Worm (Caenorhabditis elegans) whole organism, L1 larva: ENCODE results near the gene piki-1.

Experiments
- C04F5.9 ChIP-seq: sonication (generic microtip); optimal IDR thresholded peaks from 2 replicates; lab custom pipeline; 2016; ENCODE audit warnings: missing genetic modification characterization, missing compliant biosample characterization
- C34B4.2 ChIP-seq: sonication (generic microtip); optimal IDR thresholded peaks from 2 replicates; lab custom pipeline; 2017; ENCODE audit warnings: mild to moderate bottlenecking, missing genetic modification characterization, missing compliant biosample characterization
- F16B12.6 ChIP-seq: fragments of 150-350 bp; optimal IDR thresholded peaks from 2 replicates; lab custom pipeline; 2014; ENCODE audit warnings: missing biosample characterization, missing genetic modification characterization
- Y116A8C.19 ChIP-seq: sonication (generic microtip); optimal IDR thresholded peaks from 2 replicates; lab custom pipeline; 2016; ENCODE audit warnings: missing compliant biosample characterization, missing genetic modification characterization, borderline replicate concordance
- alr-1 ChIP-seq: fragments of 200-800 bp; sonication (Bioruptor generic); optimal IDR thresholded peaks from 2 replicates; lab custom pipeline; 2018; ENCODE audit warnings: borderline replicate concordance, mild to moderate bottlenecking, missing genetic modification characterization, missing compliant biosample characterization
- aly-2 ChIP-seq: fragments of 150-350 bp; optimal IDR thresholded peaks from 2 replicates; lab custom pipeline; 2014; ENCODE audit warnings: missing biosample characterization, missing genetic modification characterization
- ceh-63 ChIP-seq: fragments of 200-800 bp; sonication (Bioruptor generic); optimal IDR thresholded peaks from 2 replicates; lab custom pipeline; 2018; ENCODE audit warnings: mild to moderate bottlenecking, missing genetic modification characterization, missing compliant biosample characterization
- dpl-1 ChIP-seq, 3 experiments: fragments of 150-350 bp in 2 of 3; sonication (generic microtip) in 1 of 3; optimal IDR thresholded peaks; 2 replicates each; lab custom pipeline; 2014 to 2017; ENCODE audit warnings: missing biosample characterization in 3 of 3, missing genetic modification characterization in 3 of 3, missing genetic modification reagents in 3 of 3
- dsc-1 ChIP-seq: sonication (generic microtip); optimal IDR thresholded peaks from 2 replicates; lab custom pipeline; 2016; ENCODE audit warnings: mild to moderate bottlenecking, missing genetic modification characterization, missing compliant biosample characterization
- efl-1 ChIP-seq, 4 experiments: fragments of 150-350 bp; optimal IDR thresholded peaks in 3 of 4; peaks in 1 of 4; 1 replicate in 1 of 4; 2 replicates in 3 of 4; lab custom pipeline; 2014; ENCODE audit warnings: missing biosample characterization in 2 of 4, missing genetic modification characterization in 2 of 4, missing genetic modification reagents in 2 of 4
- efl-3 ChIP-seq: fragments of 200-800 bp; sonication (Bioruptor generic); optimal IDR thresholded peaks from 2 replicates; lab custom pipeline; 2018; ENCODE audit warnings: mild to moderate bottlenecking, missing genetic modification characterization, missing compliant biosample characterization
- egl-27 ChIP-seq, 2 experiments: fragments of 150-350 bp in 1 of 2; sonication (generic microtip); optimal IDR thresholded peaks; 3 replicates each; lab custom pipeline; 2017 to 2018; ENCODE audit warnings: missing biosample characterization in 2 of 2, missing genetic modification characterization in 2 of 2, missing genetic modification reagents in 2 of 2
- elt-3 ChIP-seq, 6 experiments: fragments of 150-350 bp in 1 of 6; sonication (generic microtip); optimal IDR thresholded peaks; 2 replicates each; lab custom pipeline; 2017 to 2018; ENCODE audit warnings: missing biosample characterization in 6 of 6, missing genetic modification characterization in 6 of 6, inconsistent platforms in 1 of 6
- fkh-10 ChIP-seq: sonication (generic microtip); optimal IDR thresholded peaks from 2 replicates; lab custom pipeline; 2017; ENCODE audit warnings: missing biosample characterization, missing genetic modification reagents, missing genetic modification characterization
- grh-1 ChIP-seq: fragments of 200-800 bp; sonication (Bioruptor generic); IDR thresholded peaks from 2 replicates; pipeline ENCODE4 v1.3.6; 2022; ENCODE audit warnings: missing genetic modification reagents, missing genetic modification characterization, missing compliant biosample characterization
- hlh-17 ChIP-seq: fragments of 200-800 bp; sonication (Bioruptor generic); optimal IDR thresholded peaks from 2 replicates; lab custom pipeline; 2018; ENCODE audit warnings: missing genetic modification characterization, mild to moderate bottlenecking, missing compliant biosample characterization, moderate library complexity, borderline replicate concordance
- hlh-4 ChIP-seq: sonication (generic microtip); optimal IDR thresholded peaks from 2 replicates; lab custom pipeline; 2016; ENCODE audit warnings: mild to moderate bottlenecking, missing genetic modification characterization, missing compliant biosample characterization
- isw-1 ChIP-seq: fragments of 200-800 bp; sonication (Bioruptor generic); IDR thresholded peaks from 2 replicates; pipeline ENCODE4 v1.3.6; 2022; ENCODE audit warnings: missing genetic modification characterization, missing compliant biosample characterization
- jun-1 ChIP-seq: fragments of 150-350 bp; optimal IDR thresholded peaks from 2 replicates; lab custom pipeline; 2014; ENCODE audit warnings: missing biosample characterization, missing genetic modification reagents, missing genetic modification characterization
- lin-14 ChIP-seq: fragments of 200-800 bp; sonication (Bioruptor generic); optimal IDR thresholded peaks from 2 replicates; lab custom pipeline; 2018; ENCODE audit warnings: mild to moderate bottlenecking, missing genetic modification characterization, moderate library complexity, missing compliant biosample characterization
- lin-15B ChIP-seq: fragments of 150-350 bp; sonication (generic microtip); optimal IDR thresholded peaks from 3 replicates; lab custom pipeline; 2014; ENCODE audit warnings: missing biosample characterization, missing genetic modification characterization
- mep-1 ChIP-seq: fragments of 150-350 bp; optimal IDR thresholded peaks from 2 replicates; lab custom pipeline; 2014; ENCODE audit warnings: missing biosample characterization, missing genetic modification characterization
- nhr-11 ChIP-seq: fragments of 150-350 bp; optimal IDR thresholded peaks from 2 replicates; lab custom pipeline; 2014; ENCODE audit warnings: missing biosample characterization, missing genetic modification characterization
- nhr-28 ChIP-seq: fragments of 150-350 bp; optimal IDR thresholded peaks from 2 replicates; lab custom pipeline; 2014; ENCODE audit warnings: missing biosample characterization, missing genetic modification characterization
- nhr-47 ChIP-seq: sonication (generic microtip); optimal IDR thresholded peaks from 2 replicates; lab custom pipeline; 2016; ENCODE audit warnings: mild to moderate bottlenecking, missing genetic modification characterization, moderate library complexity, missing compliant biosample characterization
- nhr-71 ChIP-seq: sonication (generic microtip); optimal IDR thresholded peaks from 2 replicates; lab custom pipeline; 2016; ENCODE audit warnings: mild to moderate bottlenecking, missing genetic modification characterization, moderate library complexity, missing compliant biosample characterization
- nhr-85 ChIP-seq: sonication (generic microtip); peaks from one replicate; lab custom pipeline; 2016; ENCODE audit warnings: missing genetic modification characterization, inconsistent platforms, missing compliant biosample characterization
- nhr-90 ChIP-seq: sonication (generic microtip); optimal IDR thresholded peaks from 2 replicates; lab custom pipeline; 2016; ENCODE audit warnings: mild to moderate bottlenecking, missing genetic modification characterization, missing compliant biosample characterization; ENCODE audit not compliant: poor library complexity
- pag-3 ChIP-seq: sonication (generic microtip); optimal IDR thresholded peaks from 2 replicates; lab custom pipeline; 2017; ENCODE audit warnings: missing genetic modification characterization, mild to moderate bottlenecking, missing compliant biosample characterization, antibody characterized with exemption, borderline replicate concordance; ENCODE audit not compliant: insufficient read depth
- pqm-1 ChIP-seq: sonication (generic microtip); optimal IDR thresholded peaks from 3 replicates; lab custom pipeline; 2017; ENCODE audit warnings: missing biosample characterization, missing genetic modification characterization
- skn-1 ChIP-seq: fragments of 150-350 bp; optimal IDR thresholded peaks from 2 replicates; lab custom pipeline; 2014; ENCODE audit warnings: missing biosample characterization, missing genetic modification characterization
- snpc-4 ChIP-seq: fragments of 150-350 bp; optimal IDR thresholded peaks from 2 replicates; lab custom pipeline; 2014; ENCODE audit warnings: missing biosample characterization, missing genetic modification characterization
- snu-23 ChIP-seq: sonication (generic microtip); optimal IDR thresholded peaks from 2 replicates; lab custom pipeline; 2016; ENCODE audit warnings: missing genetic modification characterization, missing compliant biosample characterization
- sox-4 ChIP-seq: sonication (generic microtip); optimal IDR thresholded peaks from 2 replicates; lab custom pipeline; 2016; ENCODE audit warnings: missing genetic modification characterization, missing compliant biosample characterization
- tlp-1 ChIP-seq: fragments of 150-350 bp; optimal IDR thresholded peaks from 2 replicates; lab custom pipeline; 2014; ENCODE audit warnings: missing biosample characterization, missing genetic modification characterization
- unc-130 ChIP-seq: fragments of 150-350 bp; optimal IDR thresholded peaks from 2 replicates; lab custom pipeline; 2017; ENCODE audit warnings: missing biosample characterization, missing genetic modification characterization, inconsistent platforms
- unc-30 ChIP-seq: sonication (generic microtip); optimal IDR thresholded peaks from 2 replicates; lab custom pipeline; 2017; ENCODE audit warnings: missing biosample characterization, missing genetic modification characterization
- unc-86 ChIP-seq: sonication (generic microtip); optimal IDR thresholded peaks from 2 replicates; lab custom pipeline; 2016; ENCODE audit warnings: missing genetic modification characterization, missing compliant biosample characterization
- vab-15 ChIP-seq: sonication (generic microtip); optimal IDR thresholded peaks from 2 replicates; lab custom pipeline; 2017; ENCODE audit warnings: missing genotype, mild to moderate bottlenecking, missing genetic modification characterization, missing compliant biosample characterization
- zag-1 ChIP-seq: fragments of 150-350 bp; optimal IDR thresholded peaks from 2 replicates; lab custom pipeline; 2014; ENCODE audit warnings: missing biosample characterization, missing genetic modification characterization
- zip-4 ChIP-seq: fragments of 200-800 bp; sonication (Bioruptor generic); optimal IDR thresholded peaks from 2 replicates; lab custom pipeline; 2018; ENCODE audit warnings: mild to moderate bottlenecking, missing genetic modification characterization, moderate library complexity, missing compliant biosample characterization
- ztf-11 ChIP-seq, 2 experiments: sonication (generic microtip); optimal IDR thresholded peaks; 2 replicates each; lab custom pipeline; 2016 to 2017; ENCODE audit warnings: missing genetic modification characterization in 2 of 2, missing biosample characterization in 1 of 2, missing compliant biosample characterization in 1 of 2
- ztf-4 ChIP-seq: fragments of 150-350 bp; optimal IDR thresholded peaks from 2 replicates; lab custom pipeline; 2014; ENCODE audit warnings: missing biosample characterization, missing genetic modification characterization

Gene piki-1

DNA sequence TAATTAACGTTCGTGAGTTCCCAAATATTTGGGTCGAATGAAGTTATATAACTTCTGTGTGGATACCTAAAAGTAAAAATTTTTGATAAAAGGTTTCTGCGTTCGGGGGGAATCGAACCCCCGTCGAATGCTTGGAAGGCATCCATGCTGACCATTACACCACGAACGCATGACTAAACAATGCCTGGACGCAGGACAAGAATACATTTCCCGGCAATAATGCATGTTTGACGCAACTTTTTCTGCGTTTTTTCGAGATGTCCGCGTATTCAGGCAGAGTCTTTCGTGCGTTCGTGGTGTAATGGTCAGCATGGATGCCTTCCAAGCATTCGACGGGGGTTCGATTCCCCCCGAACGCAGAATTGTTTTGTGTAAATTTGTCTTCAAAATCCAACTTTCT, 45.5 kb downstream of the piki-1 start (continued):
- no peak for TF ChIP-seq efl-3 (GFP tag; lab: Kevin White, UChicago)
- TF ChIP-seq mep-1 (tag; lab: Kevin White, UChicago): peak; percentile 24
- no peak for TF ChIP-seq nhr-28
- no peak for TF ChIP-seq tlp-1
- no peak for TF ChIP-seq hlh-17 (GFP tag; lab: Kevin White, UChicago)
- peak in 1 of 2 experiments; percentile 9 for TF ChIP-seq efl-1 (optimal IDR thresholded peaks at IDR 0.05; lab: Kevin White, UChicago)
- peak in 1 of 2 experiments; percentile 14 for TF ChIP-seq efl-1 (GFP tag; optimal IDR thresholded peaks at IDR 0.05 in 1 of 2; lab: Kevin White, UChicago)
- TF ChIP-seq snu-23: peak; percentile 63
- TF ChIP-seq vab-15 (tag; lab: Kevin White, UChicago): no peak
- TF ChIP-seq nhr-90 (tag; lab: Kevin White, UChicago): peak; percentile 70
- no peak for TF ChIP-seq ztf-11 (tag; optimal IDR thresholded peaks at IDR 0.05; lab: Kevin White, UChicago)
- no peak for TF ChIP-seq ceh-63 (GFP tag; lab: Kevin White, UChicago)
- peak; percentile 20 for TF ChIP-seq jun-1 (tag; lab: Kevin White, UChicago)
- TF ChIP-seq zip-4 (GFP tag; lab: Kevin White, UChicago): no peak
- no peak for TF ChIP-seq C34B4.2
- TF ChIP-seq aly-2 (tag; lab: Kevin White, UChicago): no peak
- no peak for TF ChIP-seq alr-1 (tag; lab: Kevin White, UChicago)
- peak in 2 of 6 experiments; percentile 22 to 55 for TF ChIP-seq elt-3 (tag; optimal IDR thresholded peaks at IDR 0.05; lab: Kevin White, UChicago)
- TF ChIP-seq nhr-71: peak; percentile 44
- TF ChIP-seq isw-1 (GFP tag; lab: Robert Waterston, UW): no peak
- TF ChIP-seq Y116A8C.19 (tag; lab: Kevin White, UChicago): no peak
- TF ChIP-seq snpc-4 (tag; lab: Kevin White, UChicago): no peak
- TF ChIP-seq ztf-4 (tag; lab: Kevin White, UChicago): no peak
- no peak for TF ChIP-seq dpl-1 (GFP tag; optimal IDR thresholded peaks at IDR 0.05; lab: Kevin White, UChicago)
- TF ChIP-seq grh-1: 0 out of 2 replicates have a peak, but pooled peaks have one; percentile 26
- no peak for TF ChIP-seq sox-4
- TF ChIP-seq nhr-11 (tag; lab: Kevin White, UChicago): no peak
- no peak for TF ChIP-seq F16B12.6 (tag; lab: Kevin White, UChicago)
- TF ChIP-seq skn-1 (tag; lab: Kevin White, UChicago): no peak
- no peak for TF ChIP-seq hlh-4 (tag; lab: Kevin White, UChicago)
- TF ChIP-seq zag-1 (tag; lab: Kevin White, UChicago): no peak

DNA sequence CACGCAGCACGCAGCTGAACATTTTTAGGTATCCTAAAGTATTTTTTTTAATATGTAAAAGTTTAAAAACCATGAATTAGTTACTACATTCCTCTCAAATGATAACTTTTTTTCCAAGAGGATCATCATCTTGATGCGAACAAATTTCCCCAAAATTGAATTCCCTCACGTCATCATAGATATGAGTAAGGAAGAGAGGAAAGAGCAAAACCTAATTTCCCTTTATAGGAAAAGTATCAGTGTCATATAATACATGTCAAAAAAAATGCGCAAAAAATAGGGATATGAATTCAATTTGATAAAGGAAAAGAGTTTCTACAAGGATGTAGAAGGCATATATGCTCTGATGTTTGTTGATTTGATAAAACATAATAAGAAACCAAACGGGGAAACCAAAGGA, 46.1 kb downstream of the piki-1 start:
- TF ChIP-seq fkh-10 (GFP tag; lab: Kevin White, UChicago): peak; percentile 56
- TF ChIP-seq sox-4: no peak
- TF ChIP-seq C04F5.9 (tag; lab: Kevin White, UChicago): no peak
- TF ChIP-seq pag-3 (tag; lab: Kevin White, UChicago): no peak
- TF ChIP-seq pqm-1 (tag; lab: Kevin White, UChicago): no peak
- TF ChIP-seq unc-130 (tag; lab: Kevin White, UChicago): no peak
- peak; percentile 33 for TF ChIP-seq lin-14 (GFP tag; lab: Kevin White, UChicago)

DNA sequence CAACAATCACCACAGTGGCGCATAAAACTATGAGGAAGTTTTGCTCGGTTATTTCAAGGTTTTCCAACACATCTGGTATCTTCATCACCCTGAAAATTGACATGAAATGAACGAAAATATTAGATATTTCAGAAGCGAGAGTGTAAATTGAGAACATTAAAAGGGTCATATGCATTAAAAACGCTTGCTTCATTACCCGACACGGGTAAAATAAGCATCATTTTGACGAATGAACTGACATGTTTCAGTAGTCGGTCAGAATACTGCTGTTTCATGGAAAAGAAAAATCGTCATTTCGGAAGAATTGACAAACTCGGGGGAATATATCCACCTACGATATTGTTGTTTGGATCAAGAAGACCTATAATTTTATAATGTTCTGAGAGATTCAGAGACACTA, 47.1 kb downstream of the piki-1 start, which contains the start of gene snt-7:
TSS of gene snt-7 (minus strand) at position 101 of the 400 bp plus-strand sequence.
- TF ChIP-seq C04F5.9 (tag; lab: Kevin White, UChicago) (no peak), nhr-85 (tag; lab: Kevin White, UChicago) (no peak), mep-1 (tag; lab: Kevin White, UChicago) (no peak), jun-1 (tag; lab: Kevin White, UChicago) (no peak), snpc-4 (tag; lab: Kevin White, UChicago) (no peak), nhr-47 (tag; lab: Kevin White, UChicago) (no peak), nhr-71 (no peak), egl-27 (tag; optimal IDR thresholded peaks at IDR 0.05; lab: Kevin White, UChicago) (no peak), lin-15B (no peak), unc-86 (tag; lab: Kevin White, UChicago) (no peak), ztf-4 (tag; lab: Kevin White, UChicago) (no peak), dsc-1 (no peak), unc-30 (no peak)
- TF ChIP-seq, all 84 proteins: peak for 0
